Worm (Caenorhabditis elegans) whole organism, L4/young adult: Measurements from ENCODE around the gene ZK1128.3.

Source experiments
- dao-5 ChIP-seq: sonication (generic microtip); optimal IDR thresholded peaks from 2 replicates; lab custom pipeline; 2016; ENCODE audit warnings: missing genotype, missing genetic modification characterization, moderate library complexity, missing compliant biosample characterization
- him-1 ChIP-seq: sonication (generic microtip); optimal IDR thresholded peaks from 2 replicates; lab custom pipeline; 2016; ENCODE audit warnings: missing genotype, missing genetic modification reagents, missing genetic modification characterization, missing compliant biosample characterization

DNA sequence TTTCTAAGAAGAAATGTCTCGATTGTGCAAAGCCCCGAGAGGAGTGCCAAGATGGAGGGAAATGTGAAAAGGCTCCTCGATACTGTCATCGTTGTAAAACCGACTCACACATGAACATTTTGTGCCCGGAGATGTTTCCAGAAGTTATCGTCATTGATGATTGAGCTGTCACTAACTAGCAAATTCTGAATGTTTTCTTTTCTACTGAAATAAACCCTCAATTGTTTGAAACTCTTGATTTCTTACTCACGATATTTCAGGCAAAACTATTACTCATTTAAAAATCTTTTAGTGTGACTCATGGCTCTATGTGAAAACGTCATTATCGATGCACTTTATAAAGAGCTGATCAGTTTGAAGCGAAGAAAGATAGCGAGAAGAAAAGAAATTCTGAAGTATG lies 33.6 kb downstream of the ZK1128.3 start, which contains the start of gene T16H12.13:
- no peak for TF ChIP-seq him-1
- no peak for TF ChIP-seq dao-5 (tag; lab: Kevin White, UChicago)
